Fruit fly (Drosophila melanogaster): ENCODE data around the gene CG14174.
A peak's percentile ranks its signal among the peaks of the same experiment; 100 is the strongest.

Gene CG14174

dm6 chr3L:9745393-9745792 is 26.3 kb downstream of the CG14174 start:
- TF ChIP-seq CTCF (optimal IDR thresholded peaks at IDR 0.05) (no peak), CG8478 (optimal IDR thresholded peaks at IDR 0.05) (no peak)

- TF ChIP-seq CG8478 (optimal IDR thresholded peaks at IDR 0.05) (no peak), CTCF (optimal IDR thresholded peaks at IDR 0.05) (peak; percentile 89 to 90)
These were observed 32.5 kb downstream of the CG14174 start for dm6 chr3L:9751625-9752024.

- TF ChIP-seq CTCF (optimal IDR thresholded peaks at IDR 0.05): no peak
These were observed 41.1 kb downstream of the CG14174 start, which contains the start of gene CG42268 for dm6 chr3L:9760151-9760749. TSS of gene CG42268 (minus strand) at chr3L:9760395.

dm6 chr3L:9762036-9762597 is 43.0 kb downstream of the CG14174 start:
- no peak for TF ChIP-seq CG8478 (optimal IDR thresholded peaks at IDR 0.05)
- no peak for TF ChIP-seq CTCF (optimal IDR thresholded peaks at IDR 0.05)

- no peak for TF ChIP-seq CTCF (optimal IDR thresholded peaks at IDR 0.05)
- TF ChIP-seq CG8478 (optimal IDR thresholded peaks at IDR 0.05): no peak
These were observed 44.3 kb downstream of the CG14174 start, which contains the start of gene Ae2 for dm6 chr3L:9763389-9763917. TSS of gene Ae2 (plus strand) at chr3L:9763544.

- TF ChIP-seq CTCF (optimal IDR thresholded peaks at IDR 0.05): no peak
- no peak for TF ChIP-seq CG8478 (optimal IDR thresholded peaks at IDR 0.05)
These were observed 45.2 kb downstream of the CG14174 start for dm6 chr3L:9764307-9764706.

dm6 chr3L:9764915-9765709 is 46.0 kb downstream of the CG14174 start:
- no peak for TF ChIP-seq CG8478 (optimal IDR thresholded peaks at IDR 0.05)
- TF ChIP-seq CTCF (optimal IDR thresholded peaks at IDR 0.05): no peak

dm6 chr3L:9765710-9766005 is 46.5 kb downstream of the CG14174 start:
- TF ChIP-seq CG8478 (optimal IDR thresholded peaks at IDR 0.05): no peak
- no peak for TF ChIP-seq CTCF (optimal IDR thresholded peaks at IDR 0.05)

DNA sequence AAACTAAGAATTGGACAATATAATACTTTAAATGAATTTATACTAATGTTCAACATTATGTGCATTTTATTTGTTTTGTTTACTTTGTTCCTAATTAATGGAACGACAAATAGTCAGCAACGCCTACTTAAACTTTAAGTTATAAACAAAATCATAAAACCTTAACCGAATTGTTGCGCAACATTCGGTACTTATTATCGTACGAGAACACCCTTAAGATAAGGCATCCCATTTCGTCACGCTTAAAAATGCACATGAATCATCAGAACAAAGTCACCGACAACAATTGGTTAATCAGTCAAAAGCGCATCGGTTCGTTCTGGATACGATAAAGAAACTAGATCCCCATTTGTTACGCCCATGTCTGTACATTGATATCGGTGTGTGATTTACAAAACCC is 47.2 kb downstream of the CG14174 start:
- TF ChIP-seq CG8478 (optimal IDR thresholded peaks at IDR 0.05): no peak

- TF ChIP-seq CTCF (optimal IDR thresholded peaks at IDR 0.05) (no peak), CG8478 (optimal IDR thresholded peaks at IDR 0.05) (no peak)
These were observed 48.7 kb downstream of the CG14174 start for dm6 chr3L:9767636-9768358.

dm6 chr3L:9768385-9768784 is 49.3 kb downstream of the CG14174 start:
- TF ChIP-seq CG8478 (optimal IDR thresholded peaks at IDR 0.05): no peak
- TF ChIP-seq CTCF (optimal IDR thresholded peaks at IDR 0.05): no peak
